Fruit fly (Drosophila melanogaster) whole organism, embryonic: ENCODE measurements around the gene HP1b.
A peak's percentile ranks its signal among the peaks of the same experiment; 100 is the strongest.

ENCODE experiments used
- Atf-2 ChIP-seq: fragments of 200-800 bp; sonication (Bioruptor generic); optimal IDR thresholded peaks from 2 replicates; lab custom pipeline; 2016; ENCODE audit warnings: missing biosample characterization, missing genetic modification characterization
- CG10565 ChIP-seq: fragments of 200-800 bp; sonication (Bioruptor generic); optimal IDR thresholded peaks from 3 replicates; lab custom pipeline; 2016; ENCODE audit warnings: missing biosample characterization, mild to moderate bottlenecking, missing genetic modification characterization
- CG1233 ChIP-seq: fragments of 200-800 bp; sonication (Bioruptor generic); optimal IDR thresholded peaks from 4 replicates; lab custom pipeline; 2018; ENCODE audit warnings: missing biosample characterization, mild to moderate bottlenecking, missing genetic modification characterization
- CG12942 ChIP-seq: fragments of 200-800 bp; sonication (Bioruptor generic); optimal IDR thresholded peaks from 3 replicates; lab custom pipeline; 2016; ENCODE audit warnings: missing biosample characterization, missing genetic modification characterization
- CG13624 ChIP-seq: fragments of 200-800 bp; sonication (Bioruptor generic); optimal IDR thresholded peaks from 2 replicates; lab custom pipeline; 2016; ENCODE audit warnings: missing biosample characterization, missing genetic modification characterization
- CG1602 ChIP-seq: fragments of 200-800 bp; sonication (Bioruptor generic); optimal IDR thresholded peaks from 3 replicates; lab custom pipeline; 2016; ENCODE audit warnings: missing biosample characterization, missing genetic modification characterization
- CG17612 ChIP-seq: fragments of 200-800 bp; sonication (Bioruptor generic); IDR thresholded peaks from 2 replicates; pipeline ENCODE4 v1.3.6; 2022; ENCODE audit warnings: missing biosample characterization, missing genetic modification characterization
- CG18476 ChIP-seq: fragments of 200-800 bp; sonication (Bioruptor generic); optimal IDR thresholded peaks from 2 replicates; lab custom pipeline; 2016; ENCODE audit warnings: missing biosample characterization, mild to moderate bottlenecking, missing genetic modification characterization
- CG2678 ChIP-seq: fragments of 200-800 bp; sonication (Bioruptor generic); optimal IDR thresholded peaks from 3 replicates; lab custom pipeline; 2019; ENCODE audit warnings: missing biosample characterization, mild to moderate bottlenecking, missing genetic modification characterization, moderate library complexity
- CG32772 ChIP-seq: fragments of 200-800 bp; sonication (Bioruptor generic); IDR thresholded peaks from 2 replicates; pipeline ENCODE4 v1.3.6; 2022; ENCODE audit warnings: missing biosample characterization, missing genetic modification characterization
- CG4328 ChIP-seq: fragments of 200-800 bp; sonication (Bioruptor generic); optimal IDR thresholded peaks from 3 replicates; lab custom pipeline; 2017; ENCODE audit warnings: missing biosample characterization, missing genetic modification reagents, missing genetic modification characterization
- CG6689 ChIP-seq: fragments of 200-800 bp; sonication (Bioruptor generic); IDR thresholded peaks from 2 replicates; pipeline ENCODE4 v1.3.6; 2022; ENCODE audit warnings: missing biosample characterization, missing genetic modification characterization
- CG7271 ChIP-seq: fragments of 200-800 bp; sonication (Bioruptor generic); optimal IDR thresholded peaks from 2 replicates; lab custom pipeline; 2018; ENCODE audit warnings: missing biosample characterization, mild to moderate bottlenecking, missing genetic modification characterization, moderate library complexity
- CG8281 ChIP-seq: fragments of 200-800 bp; sonication (Bioruptor generic); optimal IDR thresholded peaks from 2 replicates; lab custom pipeline; 2018; ENCODE audit warnings: missing biosample characterization, mild to moderate bottlenecking, missing genetic modification characterization, moderate library complexity
- CG8290 ChIP-seq, 3 experiments: fragments of 200-800 bp; sonication (Bioruptor generic); optimal IDR thresholded peaks; 2 replicates each; lab custom pipeline; 2016 to 2019; ENCODE audit warnings: missing biosample characterization in 3 of 3, missing genetic modification characterization in 3 of 3, mild to moderate bottlenecking in 2 of 3, moderate library complexity in 1 of 3
- Dref ChIP-seq: fragments of 200-800 bp; sonication (Bioruptor generic); IDR thresholded peaks from 2 replicates; pipeline ENCODE4 v1.3.6; 2022; ENCODE audit warnings: missing biosample characterization, missing genetic modification characterization
- Elba2 ChIP-seq: fragments of 200-800 bp; sonication (Bioruptor generic); optimal IDR thresholded peaks from 3 replicates; lab custom pipeline; 2016; ENCODE audit warnings: missing biosample characterization, missing genetic modification characterization
- H15 ChIP-seq: fragments of 200-800 bp; sonication (Bioruptor generic); IDR thresholded peaks from 3 replicates; pipeline ENCODE4 v1.3.6; 2022; ENCODE audit warnings: missing biosample characterization, missing genetic modification characterization
- HLHmδ ChIP-seq: fragments of 200-800 bp; sonication (Bioruptor generic); optimal IDR thresholded peaks from 2 replicates; lab custom pipeline; 2018; ENCODE audit warnings: missing biosample characterization, mild to moderate bottlenecking, missing genetic modification characterization, moderate library complexity
- Lim3 ChIP-seq: fragments of 200-800 bp; sonication (Bioruptor generic); IDR thresholded peaks from 2 replicates; pipeline ENCODE4 v1.3.6; 2022; ENCODE audit warnings: missing biosample characterization, missing genetic modification characterization
- Lpt ChIP-seq: fragments of >200 bp; optimal IDR thresholded peaks from 2 replicates; lab custom pipeline; 2018; ENCODE audit warnings: missing biosample characterization, missing genetic modification characterization
- MTF-1 ChIP-seq: fragments of 200-800 bp; sonication (Bioruptor generic); optimal IDR thresholded peaks from 2 replicates; lab custom pipeline; 2018; ENCODE audit warnings: missing biosample characterization, mild to moderate bottlenecking, missing genetic modification characterization, borderline replicate concordance
- Max ChIP-seq: fragments of 200-800 bp; sonication (Bioruptor generic); optimal IDR thresholded peaks from 2 replicates; lab custom pipeline; 2016; ENCODE audit warnings: missing biosample characterization, mild to moderate bottlenecking, missing genetic modification characterization
- Neu2 ChIP-seq: fragments of 200-800 bp; sonication (Bioruptor generic); optimal IDR thresholded peaks from 3 replicates; lab custom pipeline; 2016; ENCODE audit warnings: missing biosample characterization, missing genetic modification characterization, borderline replicate concordance
- Sry-β ChIP-seq: fragments of 200-800 bp; sonication (Bioruptor generic); optimal IDR thresholded peaks from 2 replicates; lab custom pipeline; 2018; ENCODE audit warnings: missing biosample characterization, mild to moderate bottlenecking, missing genetic modification characterization, moderate library complexity
- ash1 ChIP-seq: fragments of 200-800 bp; sonication (Bioruptor generic); optimal IDR thresholded peaks from 2 replicates; lab custom pipeline; 2018; ENCODE audit warnings: missing biosample characterization, mild to moderate bottlenecking, missing genetic modification characterization
- ato ChIP-seq: fragments of 200-800 bp; sonication (Bioruptor generic); IDR thresholded peaks from 2 replicates; pipeline ENCODE4 v1.3.6; 2022; ENCODE audit warnings: missing biosample characterization, missing genetic modification characterization; ENCODE audit not compliant: partially characterized antibody
- bowl ChIP-seq: fragments of 200-800 bp; sonication (Bioruptor generic); IDR thresholded peaks from 2 replicates; pipeline ENCODE4 v1.3.6; 2022; ENCODE audit warnings: missing biosample characterization, missing genetic modification characterization
- bsh ChIP-seq, 2 experiments: fragments of 200-800 bp; sonication (Bioruptor generic); optimal IDR thresholded peaks; 2 replicates each; lab custom pipeline; 2017 to 2018; ENCODE audit warnings: mild to moderate bottlenecking in 2 of 2, missing biosample characterization in 2 of 2, missing genetic modification characterization in 2 of 2, moderate library complexity in 1 of 2
- cato ChIP-seq: fragments of 200-800 bp; sonication (Bioruptor generic); optimal IDR thresholded peaks from 2 replicates; lab custom pipeline; 2016; ENCODE audit warnings: missing biosample characterization, missing genetic modification characterization, borderline replicate concordance
- dmrt11E ChIP-seq: fragments of 200-800 bp; sonication (Bioruptor generic); optimal IDR thresholded peaks from 3 replicates; lab custom pipeline; 2018; ENCODE audit warnings: missing biosample characterization, mild to moderate bottlenecking, missing genetic modification characterization, moderate library complexity
- dpn ChIP-seq, 2 experiments: fragments of 200-800 bp; sonication (Bioruptor generic); optimal IDR thresholded peaks; 3 replicates each; lab custom pipeline; 2016; ENCODE audit warnings: missing biosample characterization in 2 of 2, missing genetic modification characterization in 2 of 2
- esg ChIP-seq: fragments of 200-800 bp; sonication (Bioruptor generic); conservative IDR thresholded peaks from 2 replicates; pipeline ENCODE4 v1.3.6; 2022; ENCODE audit warnings: missing biosample characterization, missing genetic modification characterization
- fd96Cb ChIP-seq: fragments of 200-800 bp; sonication (Bioruptor generic); optimal IDR thresholded peaks from 2 replicates; lab custom pipeline; 2018; ENCODE audit warnings: missing biosample characterization, mild to moderate bottlenecking, missing genetic modification characterization, moderate library complexity
- gce ChIP-seq: fragments of 200-800 bp; sonication (Bioruptor generic); IDR thresholded peaks from 3 replicates; pipeline ENCODE4 v1.3.6; 2022; ENCODE audit warnings: missing biosample characterization, missing genetic modification characterization
- gsb-n ChIP-seq: fragments of 200-800 bp; sonication (Bioruptor generic); optimal IDR thresholded peaks from 3 replicates; lab custom pipeline; 2018; ENCODE audit warnings: missing biosample characterization, mild to moderate bottlenecking, missing genetic modification characterization
- ken ChIP-seq: fragments of 200-800 bp; sonication (Bioruptor generic); IDR thresholded peaks from 3 replicates; pipeline ENCODE4 v1.3.6; 2022; ENCODE audit warnings: missing biosample characterization, missing genetic modification characterization
- mirr ChIP-seq: fragments of 200-800 bp; sonication (Bioruptor generic); optimal IDR thresholded peaks from 3 replicates; lab custom pipeline; 2018; ENCODE audit warnings: missing biosample characterization, mild to moderate bottlenecking, missing genetic modification characterization
- mld ChIP-seq: fragments of 200-800 bp; sonication (Bioruptor generic); IDR thresholded peaks from 3 replicates; pipeline ENCODE4 v1.3.6; 2022; ENCODE audit warnings: missing biosample characterization, missing genetic modification characterization; ENCODE audit not compliant: partially characterized antibody
- otp ChIP-seq: fragments of 200-800 bp; sonication (Bioruptor generic); IDR thresholded peaks from 3 replicates; pipeline ENCODE4, ENCODE4 v1.3.6; 2022; ENCODE audit warnings: missing biosample characterization, missing genetic modification characterization
- phol ChIP-seq: fragments of 200-800 bp; sonication (Bioruptor generic); optimal IDR thresholded peaks from 3 replicates; lab custom pipeline; 2018; ENCODE audit warnings: missing biosample characterization, mild to moderate bottlenecking, missing genetic modification characterization, moderate library complexity
- sens-2 ChIP-seq: fragments of 200-800 bp; sonication (Bioruptor generic); IDR thresholded peaks from 2 replicates; pipeline ENCODE4 v1.3.6; 2022; ENCODE audit warnings: missing biosample characterization, missing genetic modification characterization
- sisA ChIP-seq: fragments of 200-800 bp; sonication (Bioruptor generic); IDR thresholded peaks from 2 replicates; pipeline ENCODE4 v1.3.6; 2022; ENCODE audit warnings: missing biosample characterization, missing genetic modification characterization
- slbo ChIP-seq: fragments of 200-800 bp; sonication (Bioruptor generic); IDR thresholded peaks from 2 replicates; pipeline ENCODE4 v1.3.6; 2022; ENCODE audit warnings: missing biosample characterization, missing genetic modification characterization
- sug ChIP-seq: fragments of 200-800 bp; optimal IDR thresholded peaks from 2 replicates; lab custom pipeline; 2019; ENCODE audit warnings: missing biosample characterization, mild to moderate bottlenecking, missing genetic modification characterization, moderate library complexity
- tap ChIP-seq: fragments of 200-800 bp; optimal IDR thresholded peaks from 3 replicates; lab custom pipeline; 2019; ENCODE audit warnings: missing biosample characterization, mild to moderate bottlenecking, missing genetic modification characterization, moderate library complexity
- tio ChIP-seq: fragments of 200-800 bp; sonication (Bioruptor generic); optimal IDR thresholded peaks from 2 replicates; lab custom pipeline; 2017; ENCODE audit warnings: missing biosample characterization, missing genetic modification characterization, inconsistent platforms
- tll ChIP-seq, 2 experiments: fragments of 200-800 bp in 1 of 2; fragments of >200 bp in 1 of 2; sonication (Bioruptor generic) in 1 of 2; optimal IDR thresholded peaks; 2 replicates each; lab custom pipeline; 2017 to 2019; ENCODE audit warnings: missing biosample characterization in 2 of 2, missing genetic modification characterization in 2 of 2, mild to moderate bottlenecking in 1 of 2, moderate library complexity in 1 of 2
- ttk ChIP-seq: fragments of 200-800 bp; sonication (Bioruptor generic); IDR thresholded peaks from 2 replicates; pipeline ENCODE4 v2.1.2; 2022; ENCODE audit warnings: missing biosample characterization, missing genetic modification characterization
- zfh1 ChIP-seq: fragments of 200-800 bp; sonication (Bioruptor generic); IDR thresholded peaks from 3 replicates; pipeline ENCODE4 v1.3.6; 2022; ENCODE audit warnings: missing biosample characterization, missing genetic modification characterization

HP1b gene

DNA sequence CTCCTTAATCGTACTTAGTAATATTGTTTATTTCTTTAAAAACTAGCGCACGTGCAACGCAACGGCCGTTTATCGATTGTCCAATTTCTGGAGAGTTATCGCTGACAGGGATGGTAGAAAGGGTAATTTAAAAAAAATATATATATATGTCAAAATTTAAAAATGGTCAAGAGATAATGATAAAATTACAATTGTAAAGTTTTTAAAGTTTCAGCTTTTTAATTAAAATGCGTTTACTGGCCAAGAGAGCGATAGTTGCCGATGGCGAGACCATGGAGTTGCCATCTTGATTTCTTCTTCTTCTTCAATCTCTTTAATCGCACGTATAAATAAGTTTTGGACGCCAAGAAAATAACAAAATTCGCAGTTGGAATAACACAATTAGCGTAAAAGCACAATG, at the start of gene HP1b, which contains the start of gene CG7246 (continued):
- peak; percentile 61; the same call in 1 of the 2 replicates for TF ChIP-seq sens-2 (GFP tag; lab: Robert Waterston, UW)
- TF ChIP-seq Dref (GFP tag; lab: Robert Waterston, UW), result peak; percentile 63
- peak; percentile 82 for TF ChIP-seq slbo (GFP tag; lab: Robert Waterston, UW)
- peak; percentile 25 for TF ChIP-seq tap (tag; lab: Kevin White, UChicago)
- peak; percentile 75 for TF ChIP-seq ken (GFP tag; lab: Robert Waterston, UW)
- TF ChIP-seq mirr (GFP tag; lab: Kevin White, UChicago), result no peak
- TF ChIP-seq zfh1 (GFP tag; lab: Robert Waterston, UW), result peak; percentile 77
- TF ChIP-seq H15 (GFP tag; lab: Robert Waterston, UW), result peak; percentile 66; the same call in 1 of the 3 replicates
- no peak for TF ChIP-seq mld (GFP tag; lab: Robert Waterston, UW)
- 0 out of 2 replicates have a peak, but pooled peaks have one; percentile 13 for TF ChIP-seq Lim3
- no peak for TF ChIP-seq Neu2 (GFP tag; lab: Kevin White, UChicago)
- TF ChIP-seq tll (GFP tag; optimal IDR thresholded peaks at IDR 0.05; lab: Kevin White, UChicago), result no peak
- TF ChIP-seq tio (GFP tag; lab: Kevin White, UChicago), result peak; percentile 42
- TF ChIP-seq CG17612 (GFP tag; lab: Robert Waterston, UW), result no peak
- no peak for TF ChIP-seq Elba2 (GFP tag; lab: Kevin White, UChicago)
- TF ChIP-seq Lpt (GFP tag; lab: Kevin White, UChicago), result no peak
- no peak for TF ChIP-seq MTF-1
- TF ChIP-seq CG18476 (GFP tag; lab: Kevin White, UChicago), result peak; percentile 58
- peak; percentile 22 for TF ChIP-seq CG7271
- TF ChIP-seq CG1233 (GFP tag; lab: Kevin White, UChicago), result peak; percentile 14
- TF ChIP-seq CG13624 (GFP tag; lab: Kevin White, UChicago), result peak; percentile 33
- peak; percentile 50 to 59 for TF ChIP-seq dpn (GFP tag; optimal IDR thresholded peaks at IDR 0.05; lab: Kevin White, UChicago)
- TF ChIP-seq Max (GFP tag; lab: Kevin White, UChicago), result peak; percentile 72
- no peak for TF ChIP-seq Atf-2 (GFP tag; lab: Kevin White, UChicago)
- TF ChIP-seq ttk (GFP tag; lab: Robert Waterston, UW), result peak; percentile 73
- peak; percentile 98 for TF ChIP-seq phol
- peak; percentile 74 for TF ChIP-seq sug (tag; lab: Kevin White, UChicago)
- peak; percentile 57; the same call in 1 of the 2 replicates for TF ChIP-seq ato
- no peak for TF ChIP-seq CG10565 (GFP tag; lab: Kevin White, UChicago)
- TF ChIP-seq bowl (GFP tag; lab: Robert Waterston, UW), result 0 out of 2 replicates have a peak, but pooled peaks have one; percentile 50
- TF ChIP-seq Sry-β (GFP tag; lab: Kevin White, UChicago), result peak; percentile 67
- TF ChIP-seq CG6689, result peak; percentile 77
- no peak for TF ChIP-seq gce (GFP tag; lab: Robert Waterston, UW)
- TF ChIP-seq dmrt11E (tag; lab: Kevin White, UChicago), result peak; percentile 54
- TF ChIP-seq gsb-n (tag; lab: Kevin White, UChicago), result peak; percentile 42
- TF ChIP-seq CG12942 (GFP tag; lab: Kevin White, UChicago), result peak; percentile 56
- peak; percentile 71 for TF ChIP-seq esg (GFP tag; lab: Robert Waterston, UW)
- TF ChIP-seq sisA (GFP tag; lab: Robert Waterston, UW), result peak; percentile 72
- TF ChIP-seq CG2678 (tag; lab: Kevin White, UChicago), result peak; percentile 74
- TF ChIP-seq otp, result peak; percentile 41; the same call in 1 of the 3 replicates
- peak; percentile 52 for TF ChIP-seq fd96Cb (tag; lab: Kevin White, UChicago)
- TF ChIP-seq ash1 (GFP tag; lab: Kevin White, UChicago), result no peak
- TF ChIP-seq cato (GFP tag; lab: Kevin White, UChicago), result peak; percentile 43
- peak in 1 of 2 experiments; percentile 76 for TF ChIP-seq bsh (GFP tag; optimal IDR thresholded peaks at IDR 0.05; lab: Kevin White, UChicago)
- peak; percentile 56 for TF ChIP-seq CG8290 (GFP tag; optimal IDR thresholded peaks at IDR 0.05; lab: Kevin White, UChicago)
- TF ChIP-seq CG8290 (tag; optimal IDR thresholded peaks at IDR 0.05; lab: Kevin White, UChicago), result no peak
- peak; percentile 82 for TF ChIP-seq CG32772
- TF ChIP-seq CG1602 (GFP tag; lab: Kevin White, UChicago), result peak; percentile 45
- peak; percentile 14 for TF ChIP-seq CG8281 (tag; lab: Kevin White, UChicago)
- no peak for TF ChIP-seq HLHmδ (GFP tag; lab: Kevin White, UChicago)
- peak; percentile 39 for TF ChIP-seq CG4328
